Worm (Caenorhabditis elegans): Measurements from ENCODE around the gene grl-30.

The grl-30 gene

DNA sequence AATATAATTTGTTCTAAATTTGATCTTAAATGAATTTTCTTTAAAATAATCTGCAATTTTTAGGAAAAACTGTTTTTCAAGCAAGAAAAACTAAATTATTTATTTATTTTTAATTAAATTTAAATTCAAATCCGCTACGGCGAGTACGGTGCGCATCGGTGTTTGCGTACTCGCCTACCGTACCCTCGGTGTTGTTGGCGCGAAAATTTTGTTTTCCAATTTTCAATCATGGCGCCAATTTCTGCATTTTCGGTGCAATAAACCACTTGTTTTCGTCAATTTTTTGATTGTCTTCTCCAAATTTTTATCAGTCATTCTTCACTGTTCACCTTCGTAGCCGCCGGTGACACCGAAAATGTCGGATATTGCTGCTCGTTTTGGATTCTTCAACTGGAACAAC is 22.7 kb downstream of the grl-30 start, which contains the start of gene pygl-1:
pygl-1 (plus strand) TSS at position 211 of the 400 bp plus-strand sequence.
- TF ChIP-seq vab-7 (GFP tag; IDR thresholded peaks at IDR 0.05) (no peak), nhr-77 (tag; optimal IDR thresholded peaks at IDR 0.05) (no peak), madf-9 (GFP tag; conservative IDR thresholded peaks at IDR 0.05) (0 out of 2 replicates have a peak, but pooled peaks have one; percentile 10), zip-11 (GFP tag; IDR thresholded peaks at IDR 0.05) (no peak), arid-1 (GFP tag; conservative IDR thresholded peaks at IDR 0.05) (no peak), lin-38 (GFP tag; IDR thresholded peaks at IDR 0.05) (peak; percentile 69), fkh-10 (GFP tag; optimal IDR thresholded peaks at IDR 0.05) (no peak), ztf-7 (tag; optimal IDR thresholded peaks at IDR 0.05) (no peak), D1046.2 (GFP tag; IDR thresholded peaks at IDR 0.05) (no peak), zfp-2 (tag; optimal IDR thresholded peaks at IDR 0.05) (no peak), egl-43 (GFP tag; IDR thresholded peaks at IDR 0.05) (no peak), ceh-62 (tag; optimal IDR thresholded peaks at IDR 0.05) (no peak), daf-16 (GFP tag; optimal IDR thresholded peaks at IDR 0.05) (no peak), daf-16 (tag; optimal IDR thresholded peaks at IDR 0.05) (peak; percentile 28), dve-1 (tag; optimal IDR thresholded peaks at IDR 0.05; ENCODE audit: insufficient read depth) (no peak), F49E8.2 (tag; optimal IDR thresholded peaks at IDR 0.05; ENCODE audit: borderline replicate concordance) (peak; percentile 66), lsy-2 (tag; optimal IDR thresholded peaks at IDR 0.05) (peak in 1 of 2 experiments; percentile 72), nhr-10 (tag; optimal IDR thresholded peaks at IDR 0.05) (no peak), mdt-29 (GFP tag; IDR thresholded peaks at IDR 0.05) (no peak), R02D3.7 (tag; optimal IDR thresholded peaks at IDR 0.05) (no peak), mes-2 (tag; optimal IDR thresholded peaks at IDR 0.05; ENCODE audit: poor library complexity, severe bottlenecking) (no peak), unc-130 (GFP tag; optimal IDR thresholded peaks at IDR 0.05) (peak; percentile 88), tra-1 (GFP tag; IDR thresholded peaks at IDR 0.05) (no peak), aly-2 (tag; optimal IDR thresholded peaks at IDR 0.05) (no peak), snpc-1.2 (GFP tag; IDR thresholded peaks at IDR 0.05) (peak; percentile 27; the same call in 1 of the 2 replicates), lin-15B (tag; optimal IDR thresholded peaks at IDR 0.05) (no peak), Y48G9A.11 (GFP tag; IDR thresholded peaks at IDR 0.05) (peak; percentile 91), zip-2 (tag; optimal IDR thresholded peaks at IDR 0.05) (no peak), attf-4 (tag; optimal IDR thresholded peaks at IDR 0.05) (no peak), nhr-41 (GFP tag; IDR thresholded peaks at IDR 0.05) (no peak), ztf-11 (tag; optimal IDR thresholded peaks at IDR 0.05) (no peak), daf-8 (GFP tag; IDR thresholded peaks at IDR 0.05) (no peak), cey-2 (tag; optimal IDR thresholded peaks at IDR 0.05; ENCODE audit: borderline replicate concordance, insufficient read depth) (no peak), dmd-6 (GFP tag; IDR thresholded peaks at IDR 0.05) (no peak), Y105C5A.15 (GFP tag; IDR thresholded peaks at IDR 0.05) (no peak), nhr-42 (GFP tag; IDR thresholded peaks at IDR 0.05) (no peak), dmd-9 (GFP tag; IDR thresholded peaks at IDR 0.05) (no peak), tag-97 (GFP tag; IDR thresholded peaks at IDR 0.05) (no peak), F26F4.8 (GFP tag; conservative IDR thresholded peaks at IDR 0.05) (no peak)

DNA sequence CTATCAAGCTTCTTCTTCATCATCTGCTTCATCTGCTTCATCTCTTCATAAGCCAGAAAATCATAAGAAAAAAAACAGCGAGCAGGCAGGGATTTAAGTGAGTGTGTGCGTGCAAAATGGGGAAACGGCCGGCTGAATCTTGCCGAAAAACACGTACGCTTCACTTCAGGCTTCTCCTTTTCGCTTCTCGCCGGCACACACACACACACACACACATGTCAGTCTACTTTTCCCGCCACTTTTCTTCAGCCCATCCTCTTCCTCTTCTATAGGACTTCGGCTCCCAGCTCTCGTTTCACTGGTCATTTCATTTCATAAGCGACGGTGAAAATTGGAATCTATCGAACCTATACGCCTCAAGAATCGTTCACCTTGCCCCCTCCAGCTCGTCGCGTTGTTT is 23.2 kb downstream of the grl-30 start:
- peak; percentile 46 for TF ChIP-seq mxl-3 (GFP tag; optimal IDR thresholded peaks at IDR 0.05)
- peak in 1 of 2 experiments; percentile 98 for TF ChIP-seq hif-1 (tag; optimal IDR thresholded peaks at IDR 0.05)
- no peak for TF ChIP-seq skn-1 (tag; optimal IDR thresholded peaks at IDR 0.05)
- TF ChIP-seq nhr-28 (tag; optimal IDR thresholded peaks at IDR 0.05) = no peak
- 0 out of 2 replicates have a peak, but pooled peaks have one; percentile 16 for TF ChIP-seq hmg-1.1 (GFP tag; IDR thresholded peaks at IDR 0.05)
- no peak for TF ChIP-seq dmd-9 (GFP tag; IDR thresholded peaks at IDR 0.05)
- TF ChIP-seq unc-62 (GFP tag; optimal IDR thresholded peaks at IDR 0.05 in 1 of 2) = peak in 1 of 2 experiments; percentile 92
- TF ChIP-seq unc-62 (tag; optimal IDR thresholded peaks at IDR 0.05) = no peak
- TF ChIP-seq aha-1 (tag) = peak; percentile 98
- TF ChIP-seq Y105C5A.15 (GFP tag; IDR thresholded peaks at IDR 0.05) = no peak
- TF ChIP-seq zip-2 (tag; optimal IDR thresholded peaks at IDR 0.05) = no peak
- TF ChIP-seq nhr-77 (tag; optimal IDR thresholded peaks at IDR 0.05) = no peak
